Worm (Caenorhabditis elegans) whole organism, L3 larva: Measurements from ENCODE around the gene W01H2.2.

Source experiments
- ama-1 ChIP-seq: fragments of 150-350 bp; optimal IDR thresholded peaks from 2 replicates; lab custom pipeline; 2018
- egl-27 ChIP-seq: sonication (generic microtip); optimal IDR thresholded peaks from 4 replicates; lab custom pipeline; 2017; ENCODE audit warnings: missing biosample characterization, missing genetic modification reagents, missing genetic modification characterization
- jun-1 ChIP-seq: fragments of 150-350 bp; optimal IDR thresholded peaks from 2 replicates; lab custom pipeline; 2014; ENCODE audit warnings: missing biosample characterization, missing genetic modification reagents, missing genetic modification characterization
- lin-39 ChIP-seq: fragments of 150-350 bp; optimal IDR thresholded peaks from 2 replicates; lab custom pipeline; 2018; ENCODE audit warnings: missing biosample characterization, missing genetic modification reagents, missing genetic modification characterization
- mdl-1 ChIP-seq: fragments of 150-350 bp; optimal IDR thresholded peaks from 2 replicates; lab custom pipeline; 2014; ENCODE audit warnings: missing biosample characterization, missing genetic modification characterization
- nhr-77 ChIP-seq: fragments of 150-350 bp; optimal IDR thresholded peaks from 2 replicates; lab custom pipeline; 2014; ENCODE audit warnings: missing biosample characterization, missing genetic modification characterization
- snpc-4 ChIP-seq: fragments of 150-350 bp; optimal IDR thresholded peaks from 2 replicates; lab custom pipeline; 2014; ENCODE audit warnings: missing biosample characterization, missing genetic modification characterization
- unc-39 ChIP-seq: sonication (generic microtip); optimal IDR thresholded peaks from 4 replicates; lab custom pipeline; 2017; ENCODE audit warnings: missing biosample characterization, missing genetic modification characterization
- zag-1 ChIP-seq: fragments of 150-350 bp; optimal IDR thresholded peaks from 2 replicates; lab custom pipeline; 2014; ENCODE audit warnings: missing biosample characterization, missing genetic modification characterization

- no peak for TF ChIP-seq jun-1 (tag; lab: Kevin White, UChicago)
- TF ChIP-seq mdl-1 (tag; lab: Kevin White, UChicago): no peak
- no peak for TF ChIP-seq unc-39
- TF ChIP-seq lin-39 (tag; lab: Kevin White, UChicago): no peak
- no peak for TF ChIP-seq nhr-77 (tag; lab: Kevin White, UChicago)
- TF ChIP-seq ama-1: no peak
- TF ChIP-seq egl-27 (tag; lab: Kevin White, UChicago): no peak
- no peak for TF ChIP-seq snpc-4 (tag; lab: Kevin White, UChicago)
- TF ChIP-seq zag-1 (tag; lab: Kevin White, UChicago): no peak
These were observed 3.9 kb upstream of the W01H2.2 start for ce11 chrX:4222200-4222599.
